Worm (Caenorhabditis elegans) whole organism, young adult: Measurements from ENCODE around the gene F07C4.10.

Source experiments
- B0019.2 ChIP-seq: fragments of 200-800 bp; sonication (Bioruptor generic); conservative IDR thresholded peaks from 2 replicates; pipeline ENCODE4 v1.3.6; 2022; ENCODE audit warnings: missing genetic modification reagents, missing genetic modification characterization, missing compliant biosample characterization
- F10E7.11 ChIP-seq: sonication (generic microtip); optimal IDR thresholded peaks from 2 replicates; lab custom pipeline; 2017; ENCODE audit warnings: mild to moderate bottlenecking, missing genetic modification characterization, moderate library complexity, missing compliant biosample characterization
- F23B12.7 ChIP-seq: sonication (generic microtip); optimal IDR thresholded peaks from 2 replicates; lab custom pipeline; 2017; ENCODE audit warnings: missing genetic modification characterization, mild to moderate bottlenecking, missing compliant biosample characterization, antibody characterized with exemption, moderate library complexity; ENCODE audit not compliant: insufficient read depth
- F37B4.10 ChIP-seq: fragments of 200-800 bp; sonication (Bioruptor generic); IDR thresholded peaks from 2 replicates; pipeline ENCODE4 v1.3.6; 2022; ENCODE audit warnings: missing genetic modification characterization, missing compliant biosample characterization
- F55B11.4 ChIP-seq: sonication (generic microtip); optimal IDR thresholded peaks from 2 replicates; lab custom pipeline; 2016; ENCODE audit warnings: missing compliant biosample characterization, missing genetic modification characterization, borderline replicate concordance; ENCODE audit not compliant: insufficient read depth
- F57C9.4 ChIP-seq: sonication (generic microtip); optimal IDR thresholded peaks from 2 replicates; lab custom pipeline; 2017; ENCODE audit warnings: mild to moderate bottlenecking, missing genetic modification characterization, missing compliant biosample characterization
- K11D2.4 ChIP-seq: fragments of 200-800 bp; sonication (Bioruptor generic); IDR thresholded peaks from 2 replicates; pipeline ENCODE4 v1.3.6; 2022; ENCODE audit warnings: missing genetic modification reagents, missing genetic modification characterization, missing compliant biosample characterization
- Y53G8AR.9 ChIP-seq: fragments of 200-800 bp; sonication (Bioruptor generic); conservative IDR thresholded peaks from 2 replicates; pipeline ENCODE4 v1.3.6; 2022; ENCODE audit warnings: missing genetic modification reagents, missing genetic modification characterization, missing compliant biosample characterization
- Y56A3A.18 ChIP-seq: fragments of 200-800 bp; sonication (Bioruptor generic); IDR thresholded peaks from 2 replicates; pipeline ENCODE4 v1.3.6; 2022; ENCODE audit warnings: missing genetic modification reagents, missing genetic modification characterization, missing compliant biosample characterization
- Y95B8A.8 ChIP-seq: fragments of 200-800 bp; sonication (Bioruptor generic); IDR thresholded peaks from 2 replicates; pipeline ENCODE4 v1.3.6; 2022; ENCODE audit warnings: missing genetic modification reagents, missing genetic modification characterization, missing compliant biosample characterization
- bed-1 ChIP-seq: fragments of 200-800 bp; sonication (Bioruptor generic); IDR thresholded peaks from 2 replicates; pipeline ENCODE4 v1.3.6; 2022; ENCODE audit warnings: missing genetic modification reagents, missing genetic modification characterization, missing compliant biosample characterization
- cebp-2 ChIP-seq: fragments of 200-800 bp; sonication (Bioruptor generic); IDR thresholded peaks from 2 replicates; pipeline ENCODE4 v1.3.6; 2022; ENCODE audit warnings: missing genetic modification characterization, missing compliant biosample characterization
- ceh-40 ChIP-seq: fragments of 200-800 bp; sonication (Bioruptor generic); IDR thresholded peaks from 2 replicates; pipeline ENCODE4 v1.3.6; 2022; ENCODE audit warnings: missing genetic modification characterization, missing compliant biosample characterization
- ceh-79 ChIP-seq: sonication (generic microtip); optimal IDR thresholded peaks from 2 replicates; lab custom pipeline; 2017; ENCODE audit warnings: mild to moderate bottlenecking, missing genetic modification characterization, missing compliant biosample characterization
- ceh-91 ChIP-seq: fragments of 200-800 bp; sonication (Bioruptor generic); IDR thresholded peaks from 2 replicates; pipeline ENCODE4 v1.3.6; 2022; ENCODE audit warnings: missing genetic modification reagents, missing genetic modification characterization, missing compliant biosample characterization
- gei-17 ChIP-seq: fragments of 200-800 bp; sonication (Bioruptor generic); optimal IDR thresholded peaks from 2 replicates; lab custom pipeline; 2018; ENCODE audit warnings: mild to moderate bottlenecking, missing genetic modification characterization, missing compliant biosample characterization
- lin-35 ChIP-seq, 3 experiments: fragments of 150-350 bp in 2 of 3; sonication (generic microtip) in 1 of 3; optimal IDR thresholded peaks; 2 replicates each; lab custom pipeline; 2014 to 2018; ENCODE audit warnings: missing biosample characterization in 3 of 3, missing genetic modification characterization in 3 of 3, missing genetic modification reagents in 3 of 3
- lin-40 ChIP-seq: sonication (generic microtip); optimal IDR thresholded peaks from 2 replicates; lab custom pipeline; 2016; ENCODE audit warnings: missing genetic modification characterization, mild to moderate bottlenecking, missing compliant biosample characterization, missing genotype, missing genetic modification reagents
- madf-8 ChIP-seq: fragments of 200-800 bp; sonication (Bioruptor generic); conservative IDR thresholded peaks from 2 replicates; pipeline ENCODE4 v1.3.6; 2022; ENCODE audit warnings: missing genetic modification reagents, missing genetic modification characterization, missing compliant biosample characterization
- mcd-1 ChIP-seq: fragments of 200-800 bp; sonication (Bioruptor generic); IDR thresholded peaks from 2 replicates; pipeline ENCODE4 v1.3.6; 2022; ENCODE audit warnings: missing genetic modification reagents, missing genetic modification characterization, missing compliant biosample characterization
- mel-28 ChIP-seq: sonication (generic microtip); optimal IDR thresholded peaks from 2 replicates; lab custom pipeline; 2016; ENCODE audit warnings: borderline replicate concordance, mild to moderate bottlenecking, missing genetic modification characterization, missing compliant biosample characterization
- mes-4 ChIP-seq: sonication (generic microtip); optimal IDR thresholded peaks from 2 replicates; lab custom pipeline; 2016; ENCODE audit warnings: missing genotype, missing genetic modification characterization, missing compliant biosample characterization
- nfya-2 ChIP-seq: fragments of 200-800 bp; sonication (Bioruptor generic); IDR thresholded peaks from 2 replicates; pipeline ENCODE4 v1.3.6; 2022; ENCODE audit warnings: missing genetic modification reagents, missing genetic modification characterization, missing compliant biosample characterization
- nhr-179 ChIP-seq: sonication (generic microtip); optimal IDR thresholded peaks from 2 replicates; lab custom pipeline; 2016; ENCODE audit warnings: mild to moderate bottlenecking, missing genetic modification characterization, missing compliant biosample characterization
- repo-1 ChIP-seq: sonication (generic microtip); optimal IDR thresholded peaks from 2 replicates; lab custom pipeline; 2017; ENCODE audit warnings: mild to moderate bottlenecking, missing genetic modification characterization, missing compliant biosample characterization
- snpc-1.1 ChIP-seq: sonication (generic microtip); optimal IDR thresholded peaks from 2 replicates; lab custom pipeline; 2017; ENCODE audit warnings: missing genetic modification characterization, mild to moderate bottlenecking, missing compliant biosample characterization, antibody characterized with exemption, moderate library complexity, missing genotype, missing genetic modification reagents; ENCODE audit not compliant: insufficient read depth
- snpc-3.4 ChIP-seq: sonication (generic microtip); optimal IDR thresholded peaks from 2 replicates; lab custom pipeline; 2017; ENCODE audit warnings: missing genetic modification characterization, mild to moderate bottlenecking, missing compliant biosample characterization, antibody characterized with exemption, moderate library complexity, missing genotype, missing genetic modification reagents
- snpc-4 ChIP-seq, 5 experiments: fragments of 150-350 bp in 1 of 5; sonication (generic microtip) in 4 of 5; optimal IDR thresholded peaks; 2 replicates each; lab custom pipeline; 2014 to 2018; ENCODE audit warnings: missing genetic modification characterization in 5 of 5, missing biosample characterization in 3 of 5, antibody characterized with exemption in 2 of 5, mild to moderate bottlenecking in 2 of 5, missing compliant biosample characterization in 2 of 5, missing genotype in 2 of 5, moderate library complexity in 2 of 5, missing genetic modification reagents in 1 of 5
- sptf-2 ChIP-seq: fragments of 200-800 bp; sonication (Bioruptor generic); optimal IDR thresholded peaks from 2 replicates; lab custom pipeline; 2018; ENCODE audit warnings: mild to moderate bottlenecking, missing genetic modification characterization, missing compliant biosample characterization
- tbx-9 ChIP-seq: sonication (generic microtip); optimal IDR thresholded peaks from 2 replicates; lab custom pipeline; 2016; ENCODE audit warnings: borderline replicate concordance, missing genetic modification characterization, inconsistent platforms, missing compliant biosample characterization

Gene F07C4.10

ce11 chrV:7601443-7601842 is 38.2 kb downstream of the F07C4.10 start, which contains the start of gene scl-26:
Gene scl-26, minus strand, starts transcription at chrV:7601543.
- TF ChIP-seq sptf-2 (GFP tag; lab: Kevin White, UChicago): no peak
- no peak for TF ChIP-seq F10E7.11 (tag; lab: Kevin White, UChicago)
- TF ChIP-seq madf-8: no peak
- no peak for TF ChIP-seq ceh-79
- TF ChIP-seq repo-1 (tag; lab: Kevin White, UChicago): no peak
- TF ChIP-seq, all 124 proteins: peak for 0

DNA sequence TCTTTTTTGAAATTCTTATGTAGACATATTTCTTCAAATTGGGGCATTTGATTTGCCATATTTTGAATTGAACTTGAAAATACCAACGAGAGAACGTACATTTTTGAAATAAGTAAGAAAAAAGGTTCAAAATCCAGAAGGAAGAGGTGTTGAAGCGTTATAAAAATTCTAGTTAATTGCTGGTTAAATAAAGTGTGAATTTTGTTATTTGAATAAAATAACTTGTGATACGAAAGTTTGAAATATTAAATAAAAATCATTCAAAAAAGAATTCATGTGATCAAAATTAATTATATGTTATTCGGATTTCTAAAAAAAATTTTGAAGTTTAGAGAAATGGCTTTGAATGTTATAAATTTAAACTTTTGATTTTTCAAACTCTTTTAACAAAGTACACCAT is 39.5 kb downstream of the F07C4.10 start, which contains the start of gene C50E3.9:
TSS of gene C50E3.9 (minus strand) at position 101 of the 400 bp plus-strand sequence.
- TF ChIP-seq ceh-40 (GFP tag; lab: Robert Waterston, UW) (no peak), lin-40 (tag; lab: Kevin White, UChicago) (no peak), F23B12.7 (tag; lab: Kevin White, UChicago) (no peak), Y56A3A.18 (GFP tag; lab: Robert Waterston, UW) (no peak), mes-4 (tag; lab: Kevin White, UChicago) (no peak), B0019.2 (no peak), bed-1 (GFP tag; lab: Robert Waterston, UW) (no peak)

DNA sequence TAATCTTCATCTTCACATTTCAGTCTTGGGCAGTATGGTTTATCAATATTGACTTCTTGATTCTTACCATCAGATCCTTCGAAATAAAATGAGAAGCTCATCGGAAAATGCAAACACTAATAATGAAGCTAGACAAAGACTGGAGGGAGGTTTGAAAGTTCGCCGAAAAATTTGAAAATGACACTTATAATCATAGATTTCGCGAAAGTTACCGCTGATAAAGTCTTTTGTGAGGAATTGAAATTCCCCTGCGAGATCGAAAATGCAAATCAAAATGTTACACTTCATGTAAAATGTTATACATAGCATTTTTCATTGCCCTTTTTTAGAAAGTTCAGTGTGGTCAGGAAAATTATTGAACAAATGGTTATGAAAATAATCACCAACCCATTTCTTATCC is 41.4 kb downstream of the F07C4.10 start, which contains the start of gene C50E3.7:
TSS of gene C50E3.7 (minus strand) at position 101 of the 400 bp plus-strand sequence.
- TF ChIP-seq B0019.2: no peak
- TF ChIP-seq mel-28 (tag; lab: Kevin White, UChicago): no peak
- no peak for TF ChIP-seq gei-17 (GFP tag; lab: Kevin White, UChicago)
- no peak for TF ChIP-seq snpc-3.4 (tag; lab: Kevin White, UChicago)
- TF ChIP-seq nfya-2 (GFP tag; lab: Robert Waterston, UW): no peak
- TF ChIP-seq Y53G8AR.9 (GFP tag; lab: Robert Waterston, UW): no peak
- TF ChIP-seq K11D2.4 (GFP tag; lab: Robert Waterston, UW): no peak
- TF ChIP-seq tbx-9 (tag; lab: Kevin White, UChicago): no peak

DNA sequence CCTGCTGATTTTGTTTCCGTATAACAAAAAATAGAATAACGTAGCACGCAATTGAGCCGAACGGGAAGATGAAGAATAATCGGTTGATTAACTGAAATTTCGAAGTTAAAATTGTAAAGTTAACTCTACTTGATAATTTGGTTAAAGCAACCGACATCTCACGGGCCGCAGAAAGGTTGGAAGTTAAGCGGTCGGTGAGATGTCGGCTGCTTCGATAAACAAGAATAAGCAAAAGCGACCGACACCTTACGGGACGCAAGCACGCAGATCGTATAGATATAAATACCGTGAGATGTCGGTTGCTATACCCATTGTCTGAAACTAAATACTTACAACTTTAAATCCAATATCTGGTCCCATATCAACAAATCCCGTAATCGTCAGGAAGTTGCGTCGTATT is 44.6 kb downstream of the F07C4.10 start:
- TF ChIP-seq Y53G8AR.9 (GFP tag; lab: Robert Waterston, UW) (no peak), snpc-1.1 (tag; lab: Kevin White, UChicago) (peak; percentile 59), snpc-4 (GFP tag; optimal IDR thresholded peaks at IDR 0.05; lab: Kevin White, UChicago) (no peak), snpc-4 (tag; optimal IDR thresholded peaks at IDR 0.05; lab: Kevin White, UChicago) (peak in 2 of 4 experiments; percentile 72 to 81), ceh-91 (GFP tag; lab: Robert Waterston, UW) (no peak), F57C9.4 (tag; lab: Kevin White, UChicago) (no peak)

- TF ChIP-seq mes-4 (tag; lab: Kevin White, UChicago) (no peak), lin-35 (GFP tag; optimal IDR thresholded peaks at IDR 0.05; lab: Kevin White, UChicago) (no peak), F37B4.10 (GFP tag; lab: Robert Waterston, UW) (no peak), nhr-179 (no peak), mcd-1 (GFP tag; lab: Robert Waterston, UW) (no peak), cebp-2 (GFP tag; lab: Robert Waterston, UW) (no peak), F55B11.4 (tag; lab: Kevin White, UChicago) (no peak), Y95B8A.8 (GFP tag; lab: Robert Waterston, UW) (no peak)
Measured at ce11 chrV:7590454-7590853, 49.2 kb downstream of the F07C4.10 start, which contains the start of gene C50E3.6. Gene C50E3.6, minus strand, starts transcription at chrV:7590554.
